Fruit fly (Drosophila melanogaster): ENCODE results near the gene hng3.

hng3 gene

dm6 chr3L:745222-745942 lies 9.9 kb downstream of the hng3 start (continued):
- no peak for TF ChIP-seq ken (GFP tag; IDR thresholded peaks at IDR 0.05)
- no peak for TF ChIP-seq CG4730 (GFP tag; IDR thresholded peaks at IDR 0.05)
- TF ChIP-seq CG7987 (GFP tag; optimal IDR thresholded peaks at IDR 0.05) = no peak
- TF ChIP-seq seq (GFP tag; IDR thresholded peaks at IDR 0.05) = no peak
- TF ChIP-seq CG30403 (GFP tag; optimal IDR thresholded peaks at IDR 0.05) = peak; percentile 34
- TF ChIP-seq cato (GFP tag; optimal IDR thresholded peaks at IDR 0.05; ENCODE audit: borderline replicate concordance) = peak; percentile 44
- TF ChIP-seq CG11695 (GFP tag; IDR thresholded peaks at IDR 0.05) = 0 out of 3 replicates have a peak, but pooled peaks have one; percentile 13
- TF ChIP-seq shn (GFP tag; optimal IDR thresholded peaks at IDR 0.05) = no peak
- TF ChIP-seq CG2129 (GFP tag; IDR thresholded peaks at IDR 0.05; ENCODE audit: partially characterized antibody) = no peak
- peak; percentile 68 for TF ChIP-seq CG1832 (GFP tag; optimal IDR thresholded peaks at IDR 0.05)
- TF ChIP-seq ci (GFP tag; IDR thresholded peaks at IDR 0.05) = 0 out of 3 replicates have a peak, but pooled peaks have one; percentile 27
- peak; percentile 18 for TF ChIP-seq tio (GFP tag; optimal IDR thresholded peaks at IDR 0.05)
- TF ChIP-seq CG10431 (GFP tag; optimal IDR thresholded peaks at IDR 0.05) = no peak
- no peak for TF ChIP-seq crp (GFP tag; optimal IDR thresholded peaks at IDR 0.05)
- TF ChIP-seq pfk (GFP tag; optimal IDR thresholded peaks at IDR 0.05) = no peak
- TF ChIP-seq CG11085 (GFP tag; IDR thresholded peaks at IDR 0.05) = no peak
- peak; percentile 9 for TF ChIP-seq vfl (GFP tag; optimal IDR thresholded peaks at IDR 0.05)
- TF ChIP-seq CG13624 (GFP tag; optimal IDR thresholded peaks at IDR 0.05) = peak; percentile 43
- peak; percentile 18 for TF ChIP-seq CG10209 (GFP tag; optimal IDR thresholded peaks at IDR 0.05)
- TF ChIP-seq Hr39 (optimal IDR thresholded peaks at IDR 0.05) = no peak
- TF ChIP-seq CG12104 (GFP tag; optimal IDR thresholded peaks at IDR 0.05) = no peak
- TF ChIP-seq CG1792 (GFP tag; optimal IDR thresholded peaks at IDR 0.05) = no peak
- no peak for TF ChIP-seq Hr78 (GFP tag; optimal IDR thresholded peaks at IDR 0.05)
- no peak for TF ChIP-seq Hr3 (GFP tag; optimal IDR thresholded peaks at IDR 0.05)
- no peak for TF ChIP-seq Adf1 (GFP tag; IDR thresholded peaks at IDR 0.05)
- TF ChIP-seq Ssrp (tag; optimal IDR thresholded peaks at IDR 0.05) = peak; percentile 44
- no peak for TF ChIP-seq scrt (GFP tag; optimal IDR thresholded peaks at IDR 0.05)
- peak; percentile 1 for TF ChIP-seq corto (GFP tag; optimal IDR thresholded peaks at IDR 0.05)
- no peak for TF ChIP-seq Bteb2 (GFP tag; optimal IDR thresholded peaks at IDR 0.05)
- no peak for TF ChIP-seq CG3281 (GFP tag; optimal IDR thresholded peaks at IDR 0.05)
- no peak for TF ChIP-seq CG12769 (tag; optimal IDR thresholded peaks at IDR 0.05)
- no peak for TF ChIP-seq pzg (GFP tag; optimal IDR thresholded peaks at IDR 0.05)
- no peak for TF ChIP-seq CG30431 (GFP tag; optimal IDR thresholded peaks at IDR 0.05)
- peak; percentile 82 for TF ChIP-seq CG10267 (tag; optimal IDR thresholded peaks at IDR 0.05)
- no peak; the same call in 1 of the 2 replicates for TF ChIP-seq Ravus (GFP tag; IDR thresholded peaks at IDR 0.05)
- no peak for TF ChIP-seq unc-4 (GFP tag; IDR thresholded peaks at IDR 0.05; ENCODE audit: partially characterized antibody)
- no peak for TF ChIP-seq CG17568 (GFP tag; optimal IDR thresholded peaks at IDR 0.05)
- no peak for TF ChIP-seq CG10274 (GFP tag; optimal IDR thresholded peaks at IDR 0.05)
- TF ChIP-seq CG3163 (GFP tag; optimal IDR thresholded peaks at IDR 0.05) = no peak
- no peak for TF ChIP-seq CG5180 (GFP tag; optimal IDR thresholded peaks at IDR 0.05)
- no peak for TF ChIP-seq ttk (GFP tag; IDR thresholded peaks at IDR 0.05)
- TF ChIP-seq CG18619 (GFP tag; optimal IDR thresholded peaks at IDR 0.05) = no peak
- no peak for TF ChIP-seq emc (GFP tag; optimal IDR thresholded peaks at IDR 0.05)
- TF ChIP-seq sc (optimal IDR thresholded peaks at IDR 0.05) = no peak
- no peak for TF ChIP-seq sc (GFP tag; optimal IDR thresholded peaks at IDR 0.05)
- no peak for TF ChIP-seq toy (GFP tag; IDR thresholded peaks at IDR 0.05)
- no peak for TF ChIP-seq CG15011 (GFP tag; optimal IDR thresholded peaks at IDR 0.05)
- no peak for TF ChIP-seq al (GFP tag; IDR thresholded peaks at IDR 0.05)
- TF ChIP-seq CG6683 (GFP tag; optimal IDR thresholded peaks at IDR 0.05) = no peak
- peak; percentile 39; the same call in 1 of the 2 replicates for TF ChIP-seq CG6689 (GFP tag; IDR thresholded peaks at IDR 0.05)

All from whole organism, embryonic.